Fruit fly (Drosophila melanogaster) S2 (cell line): ENCODE data around the gene CG1703.

Experiments
- CG8478 ChIP-seq: fragments of >200 bp; optimal IDR thresholded peaks from 2 replicates; lab custom pipeline; 2018
- CTCF ChIP-seq, 2 experiments: fragments of >200 bp; optimal IDR thresholded peaks; 2 replicates each; lab custom pipeline; 2018

dm6 chrX:11611056-11611644 lies 577 bp upstream of the CG1703 start:
- TF ChIP-seq CG8478 (lab: Kevin White, UChicago) (no peak), CTCF (optimal IDR thresholded peaks at IDR 0.05; lab: Kevin White, UChicago) (no peak)
